Worm (Caenorhabditis elegans): Measurements from ENCODE around the gene ZK593.2.

DNA sequence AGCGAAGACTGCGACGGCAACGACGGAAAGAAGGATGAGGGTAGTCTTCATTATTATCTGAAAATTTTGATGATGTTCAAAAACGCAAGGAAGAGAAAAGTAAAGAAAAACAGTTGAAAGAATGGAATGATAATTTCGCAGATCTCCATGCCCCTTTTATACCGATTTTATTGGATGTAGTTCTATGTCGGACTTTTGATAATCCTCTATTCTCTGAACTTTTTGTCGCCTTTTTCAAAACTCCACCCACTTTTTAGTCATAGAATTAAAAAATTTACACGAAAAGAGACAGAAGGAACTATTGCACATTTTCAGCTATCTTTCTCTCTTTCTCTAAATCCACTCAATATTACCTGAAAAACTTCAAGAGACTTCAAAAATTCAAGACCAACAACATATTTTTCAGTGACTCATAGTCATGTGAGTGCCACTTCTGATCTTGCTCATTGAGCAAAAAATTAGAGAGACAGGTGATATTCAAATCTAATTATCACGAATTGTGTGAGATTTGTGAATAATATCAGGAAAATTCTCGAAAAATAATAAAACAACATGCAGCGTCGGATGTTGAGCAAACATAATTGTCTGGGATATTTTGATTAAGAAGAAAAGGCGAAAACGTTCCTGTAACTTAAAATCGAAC is 23.2 kb upstream of the ZK593.2 start, which contains the start of gene F13E9.15:
- TF ChIP-seq F52B5.7 (tag; optimal IDR thresholded peaks at IDR 0.05): no peak
- TF ChIP-seq tbp1 (GFP tag; optimal IDR thresholded peaks at IDR 0.05): no peak
- TF ChIP-seq egrh-3 (GFP tag; IDR thresholded peaks at IDR 0.05): no peak
- TF ChIP-seq snpc-3.4 (tag; optimal IDR thresholded peaks at IDR 0.05): no peak
- no peak for TF ChIP-seq mxl-1 (tag; optimal IDR thresholded peaks at IDR 0.05)
- no peak for TF ChIP-seq snpc-4 (GFP tag; optimal IDR thresholded peaks at IDR 0.05)
- no peak for TF ChIP-seq snpc-4 (tag; optimal IDR thresholded peaks at IDR 0.05)
- no peak for TF ChIP-seq madf-10 (tag; optimal IDR thresholded peaks at IDR 0.05)
- TF ChIP-seq F55B11.4 (tag; optimal IDR thresholded peaks at IDR 0.05; ENCODE audit: borderline replicate concordance, insufficient read depth): no peak
- TF ChIP-seq madf-8 (GFP tag; conservative IDR thresholded peaks at IDR 0.05): no peak
- TF ChIP-seq unc-130 (GFP tag; optimal IDR thresholded peaks at IDR 0.05): no peak

Measured in whole organism, young adult.